Worm (Caenorhabditis elegans): ENCODE data around the gene gei-14.

DNA sequence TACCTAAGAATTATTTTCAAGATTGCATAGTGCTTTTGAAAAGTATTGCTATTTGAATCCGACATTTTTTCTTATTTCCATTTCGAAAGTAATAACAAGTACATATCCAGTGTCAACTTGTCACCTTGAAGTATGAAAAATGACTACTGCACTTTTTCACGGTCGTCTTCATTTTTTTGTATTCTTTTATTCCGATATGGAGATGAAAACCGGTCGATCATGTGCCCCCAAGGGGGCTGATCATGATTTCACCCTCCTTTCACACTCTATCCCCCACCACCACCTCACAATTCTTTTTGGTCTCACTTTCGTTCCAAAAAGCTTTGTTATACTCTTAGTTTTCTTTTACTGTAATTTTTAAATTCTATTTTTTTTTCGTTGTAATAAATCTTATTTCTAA, 50.1 kb downstream of the gei-14 start:
- TF ChIP-seq ama-1 (optimal IDR thresholded peaks at IDR 0.05) = no peak
- TF ChIP-seq scrt-1 (GFP tag; IDR thresholded peaks at IDR 0.05) = no peak
- TF ChIP-seq ets-7 (tag; optimal IDR thresholded peaks at IDR 0.05) = no peak
- no peak for TF ChIP-seq pes-1 (GFP tag; IDR thresholded peaks at IDR 0.05)
- no peak for TF ChIP-seq sea-1 (GFP tag; conservative IDR thresholded peaks at IDR 0.05)
- no peak for TF ChIP-seq hnd-1 (tag; optimal IDR thresholded peaks at IDR 0.05)
- no peak for TF ChIP-seq tbx-37 (GFP tag; conservative IDR thresholded peaks at IDR 0.05)
- TF ChIP-seq hmg-4 (GFP tag; optimal IDR thresholded peaks at IDR 0.05) = no peak
- TF ChIP-seq aly-1 (tag; optimal IDR thresholded peaks at IDR 0.05) = no peak
- no peak for TF ChIP-seq flt-1 (GFP tag; IDR thresholded peaks at IDR 0.05)
- TF ChIP-seq F13C5.2 (tag; optimal IDR thresholded peaks at IDR 0.05) = no peak
